Fruit fly (Drosophila melanogaster) whole organism, embryonic: ENCODE data around the gene CG34180.

ENCODE experiments used
- B-H2 ChIP-seq: fragments of 200-800 bp; sonication (Bioruptor generic); optimal IDR thresholded peaks from 2 replicates; lab custom pipeline; 2018; ENCODE audit warnings: missing biosample characterization, mild to moderate bottlenecking, missing genetic modification characterization
- BtbVII ChIP-seq: fragments of 200-800 bp; sonication (Bioruptor generic); optimal IDR thresholded peaks from 3 replicates; lab custom pipeline; 2017; ENCODE audit warnings: missing biosample characterization, mild to moderate bottlenecking, missing genetic modification characterization
- CG11504 ChIP-seq: fragments of 200-800 bp; sonication (Bioruptor generic); optimal IDR thresholded peaks from 3 replicates; lab custom pipeline; 2019; ENCODE audit warnings: missing biosample characterization, mild to moderate bottlenecking, missing genetic modification characterization, moderate library complexity
- CG12769 ChIP-seq: fragments of 200-800 bp; sonication (Bioruptor generic); optimal IDR thresholded peaks from 2 replicates; lab custom pipeline; 2019; ENCODE audit warnings: missing biosample characterization, mild to moderate bottlenecking, missing genetic modification characterization, moderate library complexity
- CG13287 ChIP-seq: fragments of 200-800 bp; sonication (Bioruptor generic); IDR thresholded peaks from 2 replicates; pipeline ENCODE4 v1.3.6; 2022; ENCODE audit warnings: missing biosample characterization, missing genetic modification characterization; ENCODE audit not compliant: partially characterized antibody
- CG13894 ChIP-seq: fragments of 200-800 bp; sonication (Bioruptor generic); optimal IDR thresholded peaks from 3 replicates; lab custom pipeline; 2018; ENCODE audit warnings: missing biosample characterization, mild to moderate bottlenecking, missing genetic modification characterization, moderate library complexity
- CG17802 ChIP-seq: fragments of 200-800 bp; sonication (Bioruptor generic); optimal IDR thresholded peaks from 2 replicates; lab custom pipeline; 2018; ENCODE audit warnings: missing biosample characterization, mild to moderate bottlenecking, missing genetic modification characterization, moderate library complexity
- CG2199 ChIP-seq: fragments of 200-800 bp; sonication (Bioruptor generic); IDR thresholded peaks from 3 replicates; pipeline ENCODE4 v1.3.6; 2022; ENCODE audit warnings: missing biosample characterization, missing genetic modification characterization
- CG34376 ChIP-seq: fragments of 200-800 bp; sonication (Bioruptor generic); optimal IDR thresholded peaks from 2 replicates; lab custom pipeline; 2018; ENCODE audit warnings: missing biosample characterization, mild to moderate bottlenecking, missing genetic modification characterization
- CG34422 ChIP-seq: fragments of 200-800 bp; sonication (Bioruptor generic); IDR thresholded peaks from 3 replicates; pipeline ENCODE4 v1.3.6; 2022; ENCODE audit warnings: missing biosample characterization, missing genetic modification characterization
- CG42726 ChIP-seq: fragments of 200-800 bp; sonication (Bioruptor generic); IDR thresholded peaks from 2 replicates; pipeline ENCODE4 v1.3.6; 2022; ENCODE audit warnings: missing biosample characterization, missing genetic modification characterization; ENCODE audit not compliant: partially characterized antibody
- CG4282 ChIP-seq: fragments of 200-800 bp; sonication (Bioruptor generic); optimal IDR thresholded peaks from 2 replicates; lab custom pipeline; 2016; ENCODE audit warnings: missing biosample characterization, missing genetic modification characterization
- CG4328 ChIP-seq: fragments of 200-800 bp; sonication (Bioruptor generic); optimal IDR thresholded peaks from 3 replicates; lab custom pipeline; 2017; ENCODE audit warnings: missing biosample characterization, missing genetic modification reagents, missing genetic modification characterization
- CG43689 ChIP-seq: fragments of 200-800 bp; sonication (Bioruptor generic); IDR thresholded peaks from 2 replicates; pipeline ENCODE4 v1.3.6; 2022; ENCODE audit warnings: missing biosample characterization, missing genetic modification characterization
- CG4820 ChIP-seq: fragments of 200-800 bp; sonication (Bioruptor generic); optimal IDR thresholded peaks from 3 replicates; lab custom pipeline; 2016; ENCODE audit warnings: missing biosample characterization, missing genetic modification characterization
- CG6689 ChIP-seq: fragments of 200-800 bp; sonication (Bioruptor generic); IDR thresholded peaks from 2 replicates; pipeline ENCODE4 v1.3.6; 2022; ENCODE audit warnings: missing biosample characterization, missing genetic modification characterization
- CG7271 ChIP-seq: fragments of 200-800 bp; sonication (Bioruptor generic); optimal IDR thresholded peaks from 2 replicates; lab custom pipeline; 2018; ENCODE audit warnings: missing biosample characterization, mild to moderate bottlenecking, missing genetic modification characterization, moderate library complexity
- CG7556 ChIP-seq: fragments of 200-800 bp; sonication (Bioruptor generic); optimal IDR thresholded peaks from 2 replicates; lab custom pipeline; 2017; ENCODE audit warnings: missing biosample characterization, mild to moderate bottlenecking, missing genetic modification characterization
- CG7745 ChIP-seq: fragments of 200-800 bp; sonication (Bioruptor generic); optimal IDR thresholded peaks from 2 replicates; lab custom pipeline; 2018; ENCODE audit warnings: missing biosample characterization, mild to moderate bottlenecking, missing genetic modification characterization, moderate library complexity
- CG7839 ChIP-seq: fragments of 200-800 bp; sonication (Bioruptor generic); optimal IDR thresholded peaks from 3 replicates; lab custom pipeline; 2018; ENCODE audit warnings: missing biosample characterization, mild to moderate bottlenecking, missing genetic modification characterization, moderate library complexity
- CG8478 ChIP-seq: fragments of >200 bp; optimal IDR thresholded peaks from 2 replicates; lab custom pipeline; 2018
- CG8944 ChIP-seq: fragments of 200-800 bp; sonication (Bioruptor generic); optimal IDR thresholded peaks from 3 replicates; lab custom pipeline; 2016; ENCODE audit warnings: missing biosample characterization, missing genetic modification characterization
- Deaf1 ChIP-seq: fragments of 200-800 bp; optimal IDR thresholded peaks from 3 replicates; lab custom pipeline; 2019; ENCODE audit warnings: missing biosample characterization, mild to moderate bottlenecking, missing genetic modification characterization, moderate library complexity
- Fer2 ChIP-seq: fragments of 200-800 bp; sonication (Bioruptor generic); optimal IDR thresholded peaks from 2 replicates; lab custom pipeline; 2018; ENCODE audit warnings: missing biosample characterization, mild to moderate bottlenecking, missing genetic modification characterization, moderate library complexity
- HLH54F ChIP-seq: fragments of 200-800 bp; sonication (Bioruptor generic); optimal IDR thresholded peaks from 3 replicates; lab custom pipeline; 2016; ENCODE audit warnings: missing biosample characterization, missing genetic modification characterization
- Hey ChIP-seq: fragments of 200-800 bp; sonication (Bioruptor generic); optimal IDR thresholded peaks from 3 replicates; lab custom pipeline; 2018; ENCODE audit warnings: missing biosample characterization, mild to moderate bottlenecking, missing genetic modification characterization
- HmgD ChIP-seq: fragments of 200-800 bp; sonication (Bioruptor generic); optimal IDR thresholded peaks from 3 replicates; lab custom pipeline; 2016; ENCODE audit warnings: missing biosample characterization, missing genetic modification characterization
- Lpt ChIP-seq: fragments of >200 bp; optimal IDR thresholded peaks from 2 replicates; lab custom pipeline; 2018; ENCODE audit warnings: missing biosample characterization, missing genetic modification characterization
- Sox100B ChIP-seq: fragments of 200-800 bp; sonication (Bioruptor generic); optimal IDR thresholded peaks from 3 replicates; lab custom pipeline; 2018; ENCODE audit warnings: missing biosample characterization, mild to moderate bottlenecking, missing genetic modification characterization
- cg ChIP-seq: fragments of 200-800 bp; sonication (Bioruptor generic); optimal IDR thresholded peaks from 3 replicates; lab custom pipeline; 2019; ENCODE audit warnings: missing biosample characterization, mild to moderate bottlenecking, missing genetic modification characterization, moderate library complexity
- chinmo ChIP-seq: fragments of 200-800 bp; sonication (Bioruptor generic); IDR thresholded peaks from 4 replicates; pipeline ENCODE4 v1.3.6; 2022; ENCODE audit warnings: missing biosample characterization, missing genetic modification characterization; ENCODE audit not compliant: partially characterized antibody
- chm ChIP-seq: fragments of 200-800 bp; sonication (Bioruptor generic); IDR thresholded peaks from 2 replicates; pipeline ENCODE4 v1.3.6; 2022; ENCODE audit warnings: missing biosample characterization, missing genetic modification characterization
- da ChIP-seq: fragments of 200-800 bp; sonication (Bioruptor generic); optimal IDR thresholded peaks from 2 replicates; lab custom pipeline; 2016; ENCODE audit warnings: missing biosample characterization, missing genetic modification characterization
- emc ChIP-seq: fragments of 200-800 bp; sonication (Bioruptor generic); optimal IDR thresholded peaks from 2 replicates; lab custom pipeline; 2016; ENCODE audit warnings: missing biosample characterization, missing genetic modification characterization
- exex ChIP-seq: fragments of 200-800 bp; sonication (Bioruptor generic); optimal IDR thresholded peaks from 4 replicates; lab custom pipeline; 2018; ENCODE audit warnings: missing biosample characterization, mild to moderate bottlenecking, missing genetic modification characterization, moderate library complexity
- fd96Cb ChIP-seq: fragments of 200-800 bp; sonication (Bioruptor generic); optimal IDR thresholded peaks from 2 replicates; lab custom pipeline; 2018; ENCODE audit warnings: missing biosample characterization, mild to moderate bottlenecking, missing genetic modification characterization, moderate library complexity
- gem ChIP-seq: fragments of 200-800 bp; sonication (Bioruptor generic); optimal IDR thresholded peaks from 2 replicates; lab custom pipeline; 2019; ENCODE audit warnings: missing biosample characterization, mild to moderate bottlenecking, missing genetic modification characterization, moderate library complexity
- gro ChIP-seq: fragments of 200-800 bp; sonication (Bioruptor generic); optimal IDR thresholded peaks from 2 replicates; lab custom pipeline; 2016; ENCODE audit warnings: missing biosample characterization, missing genetic modification characterization
- lmd ChIP-seq: fragments of 200-800 bp; sonication (Bioruptor generic); IDR thresholded peaks from 2 replicates; pipeline ENCODE4 v1.3.6; 2022; ENCODE audit warnings: missing biosample characterization, missing genetic modification characterization
- mirr ChIP-seq: fragments of 200-800 bp; sonication (Bioruptor generic); optimal IDR thresholded peaks from 3 replicates; lab custom pipeline; 2018; ENCODE audit warnings: missing biosample characterization, mild to moderate bottlenecking, missing genetic modification characterization
- nerfin-1 ChIP-seq: fragments of 200-800 bp; sonication (Bioruptor generic); optimal IDR thresholded peaks from 3 replicates; lab custom pipeline; 2019; ENCODE audit warnings: missing biosample characterization, mild to moderate bottlenecking, missing genetic modification characterization, moderate library complexity
- sens ChIP-seq: fragments of 200-800 bp; sonication (Bioruptor generic); peaks from one replicate; lab custom pipeline; 2016; ENCODE audit warnings: missing biosample characterization, missing genetic modification characterization
- sna ChIP-seq: fragments of 200-800 bp; sonication (Bioruptor generic); IDR thresholded peaks from 2 replicates; pipeline ENCODE4 v1.3.6; 2022; ENCODE audit warnings: missing biosample characterization, missing genetic modification characterization; ENCODE audit not compliant: partially characterized antibody
- stc ChIP-seq: fragments of 200-800 bp; sonication (Bioruptor generic); IDR thresholded peaks from 2 replicates; pipeline ENCODE4 v1.3.6; 2022; ENCODE audit warnings: missing biosample characterization, missing genetic modification characterization
- tap ChIP-seq: fragments of 200-800 bp; optimal IDR thresholded peaks from 3 replicates; lab custom pipeline; 2019; ENCODE audit warnings: missing biosample characterization, mild to moderate bottlenecking, missing genetic modification characterization, moderate library complexity
- tgo ChIP-seq: fragments of 200-800 bp; sonication (Bioruptor generic); IDR thresholded peaks from 3 replicates; pipeline ENCODE4 v1.3.6; 2022; ENCODE audit warnings: missing biosample characterization, missing genetic modification characterization
- tin ChIP-seq: fragments of 200-800 bp; sonication (Bioruptor generic); optimal IDR thresholded peaks from 3 replicates; lab custom pipeline; 2016; ENCODE audit warnings: missing biosample characterization, missing genetic modification characterization
- trem ChIP-seq: fragments of 200-800 bp; optimal IDR thresholded peaks from 3 replicates; lab custom pipeline; 2019; ENCODE audit warnings: missing biosample characterization, mild to moderate bottlenecking, missing genetic modification characterization, moderate library complexity
- tup ChIP-seq: fragments of 200-800 bp; sonication (Bioruptor generic); optimal IDR thresholded peaks from 2 replicates; lab custom pipeline; 2016; ENCODE audit warnings: missing biosample characterization, mild to moderate bottlenecking, missing genetic modification characterization, moderate library complexity

CG34180 gene

dm6 chr2L:6081134-6081832 is 21.0 kb downstream of the CG34180 start (continued):
- no peak for TF ChIP-seq gem (tag; lab: Kevin White, UChicago)
- no peak for TF ChIP-seq Lpt
- TF ChIP-seq HmgD (GFP tag; lab: Kevin White, UChicago) = no peak
- no peak; the same call in 2 of the 3 replicates for TF ChIP-seq tgo (GFP tag; lab: Robert Waterston, UW)
- TF ChIP-seq CG2199 (GFP tag; lab: Robert Waterston, UW) = peak; percentile 70; the same call in 1 of the 3 replicates
- no peak for TF ChIP-seq Fer2
- peak; percentile 27 for TF ChIP-seq cg
- TF ChIP-seq CG7556 (GFP tag; lab: Kevin White, UChicago) = no peak
- TF ChIP-seq CG11504 (tag; lab: Kevin White, UChicago) = no peak
- no peak for TF ChIP-seq Sox100B (GFP tag; lab: Kevin White, UChicago)
- no peak for TF ChIP-seq tin (GFP tag; lab: Kevin White, UChicago)
- no peak for TF ChIP-seq CG7271 (tag; lab: Kevin White, UChicago)
- peak; percentile 100 for TF ChIP-seq CG42726 (GFP tag; lab: Robert Waterston, UW)
- TF ChIP-seq chinmo = 0 out of 4 replicates have a peak, but pooled peaks have one; percentile 13
- TF ChIP-seq CG7745 (tag; lab: Kevin White, UChicago) = no peak
- TF ChIP-seq lmd (GFP tag; lab: Robert Waterston, UW) = no peak
- TF ChIP-seq BtbVII (GFP tag; lab: Kevin White, UChicago) = no peak
- peak; percentile 3 for TF ChIP-seq sens
- peak; percentile 8 for TF ChIP-seq Hey (tag; lab: Kevin White, UChicago)
- TF ChIP-seq CG8478 (lab: Kevin White, UChicago) = peak; percentile 21
- TF ChIP-seq CG43689 (GFP tag; lab: Robert Waterston, UW) = no peak
- TF ChIP-seq da (GFP tag; lab: Kevin White, UChicago) = peak; percentile 5
- TF ChIP-seq nerfin-1 = peak; percentile 20

dm6 chr2L:6082157-6082645 is 21.9 kb downstream of the CG34180 start, which contains the start of gene Kr-h1:
Kr-h1 (plus strand) TSS chr2L:6082603.
- TF ChIP-seq CG13894 (tag; lab: Kevin White, UChicago) (peak; percentile 72), stc (GFP tag; lab: Robert Waterston, UW) (0 out of 2 replicates have a peak, but pooled peaks have one; percentile 21), chm (0 out of 2 replicates have a peak, but pooled peaks have one; percentile 44), sna (GFP tag; lab: Robert Waterston, UW) (no peak), CG4282 (GFP tag; lab: Kevin White, UChicago) (no peak), exex (peak; percentile 68), CG8944 (no peak), fd96Cb (tag; lab: Kevin White, UChicago) (no peak), CG4820 (GFP tag; lab: Kevin White, UChicago) (no peak), CG13287 (GFP tag; lab: Robert Waterston, UW) (peak; percentile 42; the same call in 1 of the 2 replicates), emc (GFP tag; lab: Kevin White, UChicago) (no peak), CG34376 (peak; percentile 14), tap (tag; lab: Kevin White, UChicago) (no peak), B-H2 (GFP tag; lab: Kevin White, UChicago) (peak; percentile 27), CG4328 (GFP tag; lab: Kevin White, UChicago) (no peak), trem (tag; lab: Kevin White, UChicago) (no peak), CG12769 (tag; lab: Kevin White, UChicago) (peak; percentile 11), CG7839 (tag; lab: Kevin White, UChicago) (no peak), HLH54F (GFP tag; lab: Kevin White, UChicago) (no peak), CG42726 (GFP tag; lab: Robert Waterston, UW) (peak; percentile 63; the same call in 1 of the 2 replicates), tup (no peak), gro (GFP tag; lab: Kevin White, UChicago) (peak; percentile 11), CG6689 (GFP tag; lab: Robert Waterston, UW) (no peak), Deaf1 (tag; lab: Kevin White, UChicago) (peak; percentile 3), mirr (GFP tag; lab: Kevin White, UChicago) (peak; percentile 54), CG34422 (GFP tag; lab: Robert Waterston, UW) (peak; percentile 26; the same call in 1 of the 3 replicates), CG17802 (tag; lab: Kevin White, UChicago) (no peak)
